Worm (Caenorhabditis elegans): ENCODE results near the gene Y51B9A.14.
A peak's percentile ranks its signal among the peaks of the same experiment; 100 is the strongest.

The Y51B9A.14 gene

DNA sequence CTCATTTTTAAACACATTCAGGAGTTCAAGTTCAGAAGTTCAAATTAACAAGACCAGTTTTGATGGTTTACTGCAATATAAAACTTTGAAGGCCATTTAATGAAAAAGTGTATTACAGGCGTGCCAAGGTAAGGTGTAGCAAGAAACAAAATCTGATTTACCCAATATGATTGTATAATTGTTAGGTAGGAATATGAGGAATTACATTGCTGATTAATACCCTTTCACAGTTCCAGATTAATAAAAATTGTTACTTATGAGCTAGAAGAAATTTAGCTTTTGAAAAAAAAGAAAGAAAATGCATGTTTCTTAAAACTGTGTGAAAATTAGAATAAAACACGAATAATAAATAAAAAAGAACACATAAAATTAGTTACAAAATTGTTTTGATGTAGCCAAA lies 35.3 kb upstream of the Y51B9A.14 start, which contains the start of gene kin-15:
kin-15 (minus strand) TSS at position 101 of the 400 bp plus-strand sequence.
- TF ChIP-seq nhr-28 (tag; optimal IDR thresholded peaks at IDR 0.05), result no peak
- no peak for TF ChIP-seq flh-1 (GFP tag; optimal IDR thresholded peaks at IDR 0.05)

DNA sequence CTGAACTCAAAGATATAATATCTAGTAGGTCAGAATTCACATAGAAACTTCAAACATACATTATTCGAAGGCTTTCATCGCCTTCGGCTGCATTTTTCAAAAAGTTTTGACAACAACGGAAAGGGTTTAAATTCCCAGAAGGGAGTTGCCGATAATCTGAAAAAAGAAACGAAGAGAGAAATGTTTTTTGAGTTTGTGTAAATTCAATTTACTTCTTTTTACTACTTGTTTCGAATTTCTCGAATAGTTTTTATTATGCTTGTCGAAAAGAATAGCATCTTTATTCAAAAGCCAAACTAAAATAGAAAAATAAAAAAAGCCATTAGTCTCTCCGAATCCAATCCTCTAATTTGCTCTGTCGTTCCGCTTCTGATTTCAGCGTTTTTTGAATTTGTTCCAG lies 32.8 kb upstream of the Y51B9A.14 start:
- no peak for TF ChIP-seq ham-2 (GFP tag; optimal IDR thresholded peaks at IDR 0.05)
- TF ChIP-seq ces-1 (GFP tag; optimal IDR thresholded peaks at IDR 0.05), result peak; percentile 27

DNA sequence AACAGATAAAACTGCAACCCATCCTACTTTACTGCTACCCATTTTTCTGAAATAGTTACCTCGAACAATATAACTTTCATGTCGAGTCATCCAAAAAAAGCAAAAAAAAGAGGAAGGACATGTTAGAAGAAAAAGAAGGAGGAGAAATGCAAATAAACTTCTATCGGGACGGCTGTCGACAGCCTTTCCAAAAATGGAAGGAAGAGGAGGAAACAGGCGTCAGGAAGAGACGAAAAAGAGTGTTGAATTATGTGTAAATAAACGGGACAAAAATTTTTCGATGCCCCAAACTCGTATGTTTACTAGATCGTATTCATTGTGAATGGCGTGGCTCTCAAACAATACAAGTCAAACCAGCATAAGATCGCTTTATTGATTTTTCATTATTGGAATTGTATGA lies 29.4 kb upstream of the Y51B9A.14 start, which contains the start of gene M176.5:
M176.5 (minus strand) TSS at position 101 of the 400 bp plus-strand sequence.
- TF ChIP-seq unc-39 (tag; optimal IDR thresholded peaks at IDR 0.05) (no peak), ces-1 (GFP tag; optimal IDR thresholded peaks at IDR 0.05) (no peak), lsy-2 (tag; optimal IDR thresholded peaks at IDR 0.05) (no peak), zip-8 (tag; optimal IDR thresholded peaks at IDR 0.05) (no peak), snpc-4 (tag; optimal IDR thresholded peaks at IDR 0.05) (no peak), flh-1 (GFP tag; optimal IDR thresholded peaks at IDR 0.05) (no peak)

DNA sequence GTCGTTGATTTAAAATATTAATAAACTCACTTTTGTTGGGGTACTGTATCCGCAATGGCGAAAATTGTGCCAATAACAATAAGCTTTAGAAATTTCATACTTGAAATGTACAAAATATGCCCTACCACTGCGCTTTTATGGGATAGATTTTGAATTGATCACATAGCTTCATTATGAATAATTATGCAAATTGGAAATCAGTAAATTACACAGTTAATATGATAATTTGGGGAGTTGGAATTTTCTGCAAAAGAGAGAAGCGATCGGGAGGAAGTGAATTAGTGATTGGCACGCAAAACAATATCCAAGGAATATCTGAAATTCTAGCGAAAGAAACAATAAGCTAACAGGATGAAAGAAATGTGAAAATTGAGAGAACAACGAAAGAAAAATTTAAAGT lies 27.8 kb upstream of the Y51B9A.14 start, which contains the start of gene M176.10:
M176.10 (minus strand) TSS at position 101 of the 400 bp plus-strand sequence.
- TF ChIP-seq sem-2 (GFP tag; optimal IDR thresholded peaks at IDR 0.05), result no peak
- TF ChIP-seq elt-1 (tag; optimal IDR thresholded peaks at IDR 0.05; ENCODE audit: borderline replicate concordance, insufficient read depth), result no peak
- no peak for TF ChIP-seq mab-5 (tag; optimal IDR thresholded peaks at IDR 0.05)
- TF ChIP-seq sptf-1 (tag; optimal IDR thresholded peaks at IDR 0.05), result no peak
- TF ChIP-seq lin-13 (tag; optimal IDR thresholded peaks at IDR 0.05), result no peak
- no peak for TF ChIP-seq ham-2 (GFP tag; optimal IDR thresholded peaks at IDR 0.05)
- no peak for TF ChIP-seq mep-1 (tag; optimal IDR thresholded peaks at IDR 0.05)
- TF ChIP-seq flh-1 (GFP tag; optimal IDR thresholded peaks at IDR 0.05), result no peak
- no peak for TF ChIP-seq ceh-83 (GFP tag; optimal IDR thresholded peaks at IDR 0.05)
- no peak for TF ChIP-seq pha-4 (tag; optimal IDR thresholded peaks at IDR 0.05)
- no peak for TF ChIP-seq nhr-12 (tag; optimal IDR thresholded peaks at IDR 0.05)
- TF ChIP-seq tbx-8 (GFP tag; optimal IDR thresholded peaks at IDR 0.05), result no peak
- no peak for TF ChIP-seq drap-1 (GFP tag; optimal IDR thresholded peaks at IDR 0.05)
- TF ChIP-seq ceh-39 (tag; optimal IDR thresholded peaks at IDR 0.05), result no peak
- TF ChIP-seq M03D4.4 (tag; optimal IDR thresholded peaks at IDR 0.05), result no peak

DNA sequence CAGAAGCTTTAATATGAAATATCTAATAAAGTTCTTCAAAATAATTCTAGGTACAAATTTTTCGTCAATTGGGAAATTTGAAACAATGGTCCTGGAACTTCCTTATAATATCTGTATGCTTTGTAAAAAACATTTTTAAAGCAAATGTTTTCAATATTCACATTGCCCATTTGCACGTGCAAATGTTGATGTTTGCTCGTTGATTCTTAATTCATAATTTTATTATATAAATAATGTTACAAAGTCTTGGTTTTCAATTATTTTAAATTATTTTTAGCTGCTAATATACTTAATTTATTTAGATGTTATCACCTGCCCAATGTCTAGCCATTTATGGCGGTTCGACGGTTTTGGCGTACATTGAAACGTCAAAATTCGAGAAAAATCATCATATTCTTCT lies 23.7 kb upstream of the Y51B9A.14 start, which contains the start of gene M176.11:
M176.11 (plus strand) TSS at position 301 of the 400 bp plus-strand sequence.
- no peak for TF ChIP-seq elt-1 (tag; optimal IDR thresholded peaks at IDR 0.05; ENCODE audit: borderline replicate concordance, insufficient read depth)
- TF ChIP-seq nhr-76 (tag; optimal IDR thresholded peaks at IDR 0.05), result no peak
- no peak for TF ChIP-seq bed-3 (GFP tag; optimal IDR thresholded peaks at IDR 0.05)
- TF ChIP-seq ceh-43 (GFP tag; optimal IDR thresholded peaks at IDR 0.05), result no peak
- TF ChIP-seq cnd-1 (tag; optimal IDR thresholded peaks at IDR 0.05), result no peak
- no peak for TF ChIP-seq unc-120 (tag; optimal IDR thresholded peaks at IDR 0.05; ENCODE audit: poor library complexity, severe bottlenecking)
- TF ChIP-seq zip-8 (tag; optimal IDR thresholded peaks at IDR 0.05), result no peak
- TF ChIP-seq unc-62 (GFP tag; optimal IDR thresholded peaks at IDR 0.05), result no peak
- TF ChIP-seq mep-1 (tag; optimal IDR thresholded peaks at IDR 0.05), result no peak

DNA sequence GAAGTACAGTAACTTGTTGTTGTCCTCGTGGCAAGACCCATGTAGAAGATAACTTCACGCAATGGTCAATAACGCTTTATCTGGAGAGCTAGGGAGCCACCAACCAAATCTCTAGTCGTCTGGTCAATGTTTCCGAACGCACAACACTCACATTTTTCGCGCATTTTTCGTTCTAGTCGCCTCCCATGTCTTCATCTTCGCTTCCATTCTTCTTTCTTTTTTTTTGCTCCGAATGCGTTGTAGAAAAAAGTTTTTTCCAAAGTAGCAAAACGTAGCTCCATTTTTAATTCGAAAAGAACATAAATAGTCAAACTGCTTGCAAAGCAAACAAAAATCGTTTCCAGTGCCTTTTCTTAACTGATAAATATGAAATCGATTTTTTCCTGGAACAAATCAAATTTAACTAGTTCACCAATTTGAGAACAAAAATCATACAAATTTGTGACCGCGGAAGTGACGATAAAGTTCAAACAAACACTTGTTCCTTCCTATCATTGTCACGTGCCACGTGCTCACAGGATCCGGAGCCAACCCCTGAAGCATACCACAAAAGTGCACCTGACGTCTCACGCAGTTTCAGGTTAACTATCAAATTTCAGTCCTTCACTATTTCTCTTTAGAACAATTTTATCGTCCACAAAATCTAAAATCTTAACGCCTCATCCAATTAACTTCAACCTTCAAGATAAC lies 20.7 kb upstream of the Y51B9A.14 start:
- TF ChIP-seq zip-8 (tag; optimal IDR thresholded peaks at IDR 0.05) (no peak), tbx-8 (GFP tag; optimal IDR thresholded peaks at IDR 0.05) (no peak), unc-120 (tag; optimal IDR thresholded peaks at IDR 0.05; ENCODE audit: poor library complexity, severe bottlenecking) (no peak), sem-2 (GFP tag; optimal IDR thresholded peaks at IDR 0.05) (no peak), pha-4 (tag; optimal IDR thresholded peaks at IDR 0.05) (no peak), nhr-2 (tag; optimal IDR thresholded peaks at IDR 0.05) (no peak), snpc-4 (tag; optimal IDR thresholded peaks at IDR 0.05) (no peak), ceh-39 (tag; optimal IDR thresholded peaks at IDR 0.05) (no peak), ztf-11 (tag; optimal IDR thresholded peaks at IDR 0.05) (no peak), ham-2 (GFP tag; optimal IDR thresholded peaks at IDR 0.05) (no peak)

Measured in whole organism, mixed stage, embryonic.